Fruit fly (Drosophila melanogaster) whole organism, embryonic: Measurements from ENCODE around the gene CG17650.
A peak's percentile ranks its signal among the peaks of the same experiment; 100 is the strongest.

Experiments
- ATbp ChIP-seq: fragments of 200-800 bp; sonication (Bioruptor generic); optimal IDR thresholded peaks from 2 replicates; lab custom pipeline; 2017; ENCODE audit warnings: missing biosample characterization, mild to moderate bottlenecking, missing genetic modification characterization, missing genetic modification reagents
- Adf1 ChIP-seq: fragments of 200-800 bp; sonication (Bioruptor generic); IDR thresholded peaks from 2 replicates; pipeline ENCODE4 v1.3.6; 2022; ENCODE audit warnings: missing biosample characterization, missing genetic modification characterization
- Blimp-1 ChIP-seq: fragments of 200-800 bp; sonication (Bioruptor generic); optimal IDR thresholded peaks from 3 replicates; lab custom pipeline; 2018; ENCODE audit warnings: missing biosample characterization, missing genetic modification characterization, mild to moderate bottlenecking, moderate library complexity, missing genetic modification reagents
- CG10543 ChIP-seq: fragments of 200-800 bp; sonication (Bioruptor generic); optimal IDR thresholded peaks from 3 replicates; lab custom pipeline; 2017; ENCODE audit warnings: missing biosample characterization, mild to moderate bottlenecking, missing genetic modification characterization, moderate library complexity
- CG11456 ChIP-seq: fragments of 200-800 bp; sonication (Bioruptor generic); IDR thresholded peaks from 3 replicates; pipeline ENCODE4 v1.3.6; 2022; ENCODE audit warnings: missing biosample characterization, missing genetic modification characterization
- CG12769 ChIP-seq: fragments of 200-800 bp; sonication (Bioruptor generic); optimal IDR thresholded peaks from 2 replicates; lab custom pipeline; 2019; ENCODE audit warnings: missing biosample characterization, mild to moderate bottlenecking, missing genetic modification characterization, moderate library complexity
- CG13123 ChIP-seq: fragments of 200-800 bp; sonication (Bioruptor generic); optimal IDR thresholded peaks from 2 replicates; lab custom pipeline; 2016; ENCODE audit warnings: missing biosample characterization, missing genetic modification characterization
- CG14014 ChIP-seq: fragments of 200-800 bp; sonication (Bioruptor generic); IDR thresholded peaks from 2 replicates; pipeline ENCODE4 v1.3.6; 2022; ENCODE audit warnings: missing biosample characterization, missing genetic modification characterization
- CG17802 ChIP-seq: fragments of 200-800 bp; sonication (Bioruptor generic); optimal IDR thresholded peaks from 2 replicates; lab custom pipeline; 2018; ENCODE audit warnings: missing biosample characterization, mild to moderate bottlenecking, missing genetic modification characterization, moderate library complexity
- CG17912 ChIP-seq: fragments of 200-800 bp; sonication (Bioruptor generic); optimal IDR thresholded peaks from 2 replicates; lab custom pipeline; 2018; ENCODE audit warnings: missing biosample characterization, mild to moderate bottlenecking, missing genetic modification characterization
- CG3726 ChIP-seq: fragments of 200-800 bp; sonication (Bioruptor generic); IDR thresholded peaks from 3 replicates; pipeline ENCODE4, ENCODE4 v1.3.6; 2022; ENCODE audit warnings: missing biosample characterization, missing genetic modification characterization
- CG3847 ChIP-seq: fragments of 200-800 bp; sonication (Bioruptor generic); IDR thresholded peaks from 2 replicates; pipeline ENCODE4 v1.3.6; 2022; ENCODE audit warnings: missing biosample characterization, missing genetic modification characterization
- CG7987 ChIP-seq: fragments of 200-800 bp; sonication (Bioruptor generic); optimal IDR thresholded peaks from 2 replicates; lab custom pipeline; 2018; ENCODE audit warnings: missing biosample characterization, mild to moderate bottlenecking, missing genetic modification characterization, moderate library complexity
- CG8290 ChIP-seq, 3 experiments: fragments of 200-800 bp; sonication (Bioruptor generic); optimal IDR thresholded peaks; 2 replicates each; lab custom pipeline; 2016 to 2019; ENCODE audit warnings: missing biosample characterization in 3 of 3, missing genetic modification characterization in 3 of 3, mild to moderate bottlenecking in 2 of 3, moderate library complexity in 1 of 3
- Deaf1 ChIP-seq: fragments of 200-800 bp; optimal IDR thresholded peaks from 3 replicates; lab custom pipeline; 2019; ENCODE audit warnings: missing biosample characterization, mild to moderate bottlenecking, missing genetic modification characterization, moderate library complexity
- Dll ChIP-seq: fragments of 200-800 bp; sonication (Bioruptor generic); IDR thresholded peaks from 4 replicates; pipeline ENCODE4 v1.3.6; 2022; ENCODE audit warnings: missing biosample characterization, missing genetic modification characterization; ENCODE audit not compliant: partially characterized antibody
- Drgx ChIP-seq: fragments of 200-800 bp; sonication (Bioruptor generic); IDR thresholded peaks from 2 replicates; pipeline ENCODE4 v1.3.6; 2022; ENCODE audit warnings: missing biosample characterization, missing genetic modification characterization
- Eip74EF ChIP-seq, 2 experiments: fragments of 200-800 bp in 1 of 2; fragments of >200 bp in 1 of 2; sonication (Bioruptor generic) in 1 of 2; optimal IDR thresholded peaks; 2 replicates each; lab custom pipeline; 2017 to 2019; ENCODE audit warnings: missing biosample characterization in 2 of 2, missing genetic modification characterization in 2 of 2, mild to moderate bottlenecking in 1 of 2, moderate library complexity in 1 of 2
- Ets97D ChIP-seq: fragments of 200-800 bp; sonication (Bioruptor generic); optimal IDR thresholded peaks from 3 replicates; lab custom pipeline; 2016; ENCODE audit warnings: missing biosample characterization, missing genetic modification characterization
- Fer3 ChIP-seq: fragments of 200-800 bp; sonication (Bioruptor generic); optimal IDR thresholded peaks from 2 replicates; lab custom pipeline; 2018; ENCODE audit warnings: missing biosample characterization, mild to moderate bottlenecking, missing genetic modification characterization, moderate library complexity
- GATAe ChIP-seq: fragments of 200-800 bp; sonication (Bioruptor generic); conservative IDR thresholded peaks from 2 replicates; pipeline ENCODE4 v1.3.6; 2022; ENCODE audit warnings: missing biosample characterization, missing genetic modification characterization
- HHEX ChIP-seq: fragments of 200-800 bp; sonication (Bioruptor generic); optimal IDR thresholded peaks from 3 replicates; lab custom pipeline; 2017; ENCODE audit warnings: missing biosample characterization, mild to moderate bottlenecking, missing genetic modification characterization, missing genetic modification reagents
- Hmr ChIP-seq: fragments of 200-800 bp; sonication (Bioruptor generic); optimal IDR thresholded peaks from 3 replicates; lab custom pipeline; 2017; ENCODE audit warnings: mild to moderate bottlenecking, missing biosample characterization, missing genetic modification reagents, missing genetic modification characterization
- Med ChIP-seq: fragments of 200-800 bp; sonication (Bioruptor generic); peaks from one replicate; lab custom pipeline; 2016; ENCODE audit warnings: missing biosample characterization, missing genetic modification characterization, mild to moderate bottlenecking, inconsistent platforms, moderate library complexity
- Mes4 ChIP-seq: fragments of 200-800 bp; sonication (Bioruptor generic); optimal IDR thresholded peaks from 2 replicates; lab custom pipeline; 2016; ENCODE audit warnings: missing biosample characterization, missing genetic modification characterization
- Scr ChIP-seq: fragments of 200-800 bp; sonication (Bioruptor generic); IDR thresholded peaks from 2 replicates; pipeline ENCODE4 v1.3.6; 2022; ENCODE audit warnings: missing biosample characterization, missing genetic modification characterization; ENCODE audit not compliant: partially characterized antibody
- Spps ChIP-seq: fragments of 200-800 bp; sonication (Bioruptor generic); optimal IDR thresholded peaks from 2 replicates; lab custom pipeline; 2018; ENCODE audit warnings: missing biosample characterization, mild to moderate bottlenecking, missing genetic modification characterization
- Taf1 ChIP-seq: fragments of 200-800 bp; sonication (Bioruptor generic); IDR thresholded peaks from 2 replicates; pipeline ENCODE4 v1.3.6; 2022; ENCODE audit warnings: missing biosample characterization, missing genetic modification characterization
- Tbp ChIP-seq: fragments of >200 bp; optimal IDR thresholded peaks from 2 replicates; lab custom pipeline; 2018; ENCODE audit warnings: missing biosample characterization, missing genetic modification characterization
- bcd ChIP-seq: fragments of 200-800 bp; sonication (Bioruptor generic); optimal IDR thresholded peaks from 2 replicates; lab custom pipeline; 2017; ENCODE audit warnings: missing biosample characterization, mild to moderate bottlenecking, missing genetic modification characterization
- chinmo ChIP-seq: fragments of 200-800 bp; sonication (Bioruptor generic); IDR thresholded peaks from 4 replicates; pipeline ENCODE4 v1.3.6; 2022; ENCODE audit warnings: missing biosample characterization, missing genetic modification characterization; ENCODE audit not compliant: partially characterized antibody
- chm ChIP-seq: fragments of 200-800 bp; sonication (Bioruptor generic); IDR thresholded peaks from 2 replicates; pipeline ENCODE4 v1.3.6; 2022; ENCODE audit warnings: missing biosample characterization, missing genetic modification characterization
- cwo ChIP-seq: fragments of 200-800 bp; sonication (Bioruptor generic); optimal IDR thresholded peaks from 3 replicates; lab custom pipeline; 2017; ENCODE audit warnings: missing biosample characterization, missing genetic modification characterization, mild to moderate bottlenecking, moderate library complexity, missing genetic modification reagents
- danr ChIP-seq: fragments of 200-800 bp; sonication (Bioruptor generic); IDR thresholded peaks from 2 replicates; pipeline ENCODE4 v1.3.6; 2022; ENCODE audit warnings: missing biosample characterization, missing genetic modification characterization
- dm ChIP-seq: fragments of 200-800 bp; sonication (Bioruptor generic); optimal IDR thresholded peaks from 3 replicates; lab custom pipeline; 2016; ENCODE audit warnings: missing biosample characterization, missing genetic modification characterization
- dysf ChIP-seq: fragments of 200-800 bp; sonication (Bioruptor generic); IDR thresholded peaks from 3 replicates; pipeline ENCODE4 v1.3.6; 2022; ENCODE audit warnings: missing biosample characterization, missing genetic modification characterization
- ftz-f1 ChIP-seq: fragments of 200-800 bp; sonication (Bioruptor generic); optimal IDR thresholded peaks from 2 replicates; lab custom pipeline; 2016; ENCODE audit warnings: missing biosample characterization, missing genetic modification characterization
- grn ChIP-seq: fragments of 200-800 bp; sonication (Bioruptor generic); optimal IDR thresholded peaks from 3 replicates; lab custom pipeline; 2017; ENCODE audit warnings: missing biosample characterization, missing genetic modification characterization
- jing ChIP-seq: fragments of 200-800 bp; sonication (Bioruptor generic); optimal IDR thresholded peaks from 2 replicates; lab custom pipeline; 2018; ENCODE audit warnings: missing biosample characterization, mild to moderate bottlenecking, missing genetic modification characterization
- ken ChIP-seq: fragments of 200-800 bp; sonication (Bioruptor generic); IDR thresholded peaks from 3 replicates; pipeline ENCODE4 v1.3.6; 2022; ENCODE audit warnings: missing biosample characterization, missing genetic modification characterization
- kni ChIP-seq: fragments of 200-800 bp; sonication (Bioruptor generic); optimal IDR thresholded peaks from 3 replicates; lab custom pipeline; 2017; ENCODE audit warnings: mild to moderate bottlenecking, missing biosample characterization, missing genetic modification reagents, missing genetic modification characterization
- luna ChIP-seq: fragments of 200-800 bp; sonication (Bioruptor generic); optimal IDR thresholded peaks from 2 replicates; lab custom pipeline; 2016; ENCODE audit warnings: missing biosample characterization, missing genetic modification characterization
- mirr ChIP-seq: fragments of 200-800 bp; sonication (Bioruptor generic); optimal IDR thresholded peaks from 3 replicates; lab custom pipeline; 2018; ENCODE audit warnings: missing biosample characterization, mild to moderate bottlenecking, missing genetic modification characterization
- otp ChIP-seq: fragments of 200-800 bp; sonication (Bioruptor generic); IDR thresholded peaks from 3 replicates; pipeline ENCODE4, ENCODE4 v1.3.6; 2022; ENCODE audit warnings: missing biosample characterization, missing genetic modification characterization
- sna ChIP-seq: fragments of 200-800 bp; sonication (Bioruptor generic); IDR thresholded peaks from 2 replicates; pipeline ENCODE4 v1.3.6; 2022; ENCODE audit warnings: missing biosample characterization, missing genetic modification characterization; ENCODE audit not compliant: partially characterized antibody
- stwl ChIP-seq: fragments of 200-800 bp; sonication (Bioruptor generic); optimal IDR thresholded peaks from 3 replicates; lab custom pipeline; 2018; ENCODE audit warnings: missing biosample characterization, mild to moderate bottlenecking, missing genetic modification characterization, moderate library complexity
- trem ChIP-seq: fragments of 200-800 bp; optimal IDR thresholded peaks from 3 replicates; lab custom pipeline; 2019; ENCODE audit warnings: missing biosample characterization, mild to moderate bottlenecking, missing genetic modification characterization, moderate library complexity
- unpg ChIP-seq: fragments of 200-800 bp; sonication (Bioruptor generic); optimal IDR thresholded peaks from 3 replicates; lab custom pipeline; 2018; ENCODE audit warnings: missing biosample characterization, mild to moderate bottlenecking, missing genetic modification characterization, moderate library complexity
- zf30C ChIP-seq: fragments of 200-800 bp; sonication (Bioruptor generic); optimal IDR thresholded peaks from 3 replicates; lab custom pipeline; 2018; ENCODE audit warnings: missing biosample characterization, mild to moderate bottlenecking, missing genetic modification characterization

CG17650 gene

dm6 chr2L:1720846-1721506 is 37.9 kb downstream of the CG17650 start:
- peak; percentile 81 for TF ChIP-seq cwo (GFP tag; lab: Kevin White, UChicago)
- peak; percentile 12 for TF ChIP-seq grn
- TF ChIP-seq HHEX (GFP tag; lab: Kevin White, UChicago), result no peak
- no peak for TF ChIP-seq CG3847 (GFP tag; lab: Robert Waterston, UW)
- no peak for TF ChIP-seq CG17912 (GFP tag; lab: Kevin White, UChicago)
- TF ChIP-seq Taf1 (GFP tag; lab: Robert Waterston, UW), result no peak
- TF ChIP-seq Eip74EF (GFP tag; optimal IDR thresholded peaks at IDR 0.05; lab: Kevin White, UChicago), result no peak
- no peak for TF ChIP-seq trem (tag; lab: Kevin White, UChicago)
- peak; percentile 44 for TF ChIP-seq mirr
- no peak for TF ChIP-seq Drgx (GFP tag; lab: Robert Waterston, UW)
- no peak for TF ChIP-seq CG3726 (GFP tag; lab: Robert Waterston, UW)
- no peak for TF ChIP-seq CG14014 (GFP tag; lab: Robert Waterston, UW)
- TF ChIP-seq Adf1 (GFP tag; lab: Robert Waterston, UW), result no peak
- TF ChIP-seq CG12769 (tag; lab: Kevin White, UChicago), result peak; percentile 51
- TF ChIP-seq danr (GFP tag; lab: Robert Waterston, UW), result no peak
- no peak for TF ChIP-seq jing (GFP tag; lab: Kevin White, UChicago)
- no peak for TF ChIP-seq Scr (GFP tag; lab: Robert Waterston, UW)
- TF ChIP-seq sna, result no peak
- TF ChIP-seq CG13123, result no peak
- TF ChIP-seq CG7987 (GFP tag; lab: Kevin White, UChicago), result peak; percentile 8
- no peak for TF ChIP-seq Hmr (GFP tag; lab: Kevin White, UChicago)
- TF ChIP-seq dysf (GFP tag; lab: Robert Waterston, UW), result no peak
- no peak for TF ChIP-seq kni (GFP tag; lab: Kevin White, UChicago)
- TF ChIP-seq Dll (GFP tag; lab: Robert Waterston, UW), result no peak
- TF ChIP-seq chm (GFP tag; lab: Robert Waterston, UW), result no peak
- TF ChIP-seq unpg (GFP tag; lab: Kevin White, UChicago), result no peak
- TF ChIP-seq Med, result peak; percentile 69
- TF ChIP-seq dm (GFP tag; lab: Kevin White, UChicago), result no peak
- peak; percentile 1 for TF ChIP-seq CG8290 (GFP tag; optimal IDR thresholded peaks at IDR 0.05; lab: Kevin White, UChicago)
- no peak for TF ChIP-seq CG8290 (tag; optimal IDR thresholded peaks at IDR 0.05; lab: Kevin White, UChicago)
- no peak for TF ChIP-seq Mes4 (GFP tag; lab: Kevin White, UChicago)
- no peak for TF ChIP-seq stwl (tag; lab: Kevin White, UChicago)
- TF ChIP-seq ATbp (GFP tag; lab: Kevin White, UChicago), result no peak
- no peak for TF ChIP-seq Fer3 (tag; lab: Kevin White, UChicago)
- TF ChIP-seq CG17802, result no peak
- TF ChIP-seq otp (GFP tag; lab: Robert Waterston, UW), result no peak
- TF ChIP-seq bcd (GFP tag; lab: Kevin White, UChicago), result no peak
- no peak for TF ChIP-seq Deaf1
- no peak for TF ChIP-seq zf30C (GFP tag; lab: Kevin White, UChicago)
- TF ChIP-seq chinmo (GFP tag; lab: Robert Waterston, UW), result 0 out of 4 replicates have a peak, but pooled peaks have one; percentile 33
- TF ChIP-seq ken (GFP tag; lab: Robert Waterston, UW), result no peak
- no peak for TF ChIP-seq CG11456 (GFP tag; lab: Robert Waterston, UW)
- TF ChIP-seq GATAe (GFP tag; lab: Robert Waterston, UW), result peak; percentile 72
- TF ChIP-seq ftz-f1 (GFP tag; lab: Kevin White, UChicago), result no peak
- TF ChIP-seq luna, result no peak
- TF ChIP-seq Tbp, result no peak
- TF ChIP-seq Blimp-1 (GFP tag; lab: Kevin White, UChicago), result no peak
- TF ChIP-seq CG10543, result peak; percentile 34
- no peak for TF ChIP-seq Ets97D
- no peak for TF ChIP-seq Spps (tag; lab: Kevin White, UChicago)
